Fruit fly (Drosophila melanogaster) whole organism, larva: ENCODE measurements around the gene Bruce.

Source experiments
- noc ChIP-seq: fragments of 200-800 bp; sonication (Bioruptor generic); optimal IDR thresholded peaks from 3 replicates; lab custom pipeline; 2019; ENCODE audit warnings: missing biosample characterization, mild to moderate bottlenecking, missing genetic modification characterization, moderate library complexity

Bruce gene

DNA sequence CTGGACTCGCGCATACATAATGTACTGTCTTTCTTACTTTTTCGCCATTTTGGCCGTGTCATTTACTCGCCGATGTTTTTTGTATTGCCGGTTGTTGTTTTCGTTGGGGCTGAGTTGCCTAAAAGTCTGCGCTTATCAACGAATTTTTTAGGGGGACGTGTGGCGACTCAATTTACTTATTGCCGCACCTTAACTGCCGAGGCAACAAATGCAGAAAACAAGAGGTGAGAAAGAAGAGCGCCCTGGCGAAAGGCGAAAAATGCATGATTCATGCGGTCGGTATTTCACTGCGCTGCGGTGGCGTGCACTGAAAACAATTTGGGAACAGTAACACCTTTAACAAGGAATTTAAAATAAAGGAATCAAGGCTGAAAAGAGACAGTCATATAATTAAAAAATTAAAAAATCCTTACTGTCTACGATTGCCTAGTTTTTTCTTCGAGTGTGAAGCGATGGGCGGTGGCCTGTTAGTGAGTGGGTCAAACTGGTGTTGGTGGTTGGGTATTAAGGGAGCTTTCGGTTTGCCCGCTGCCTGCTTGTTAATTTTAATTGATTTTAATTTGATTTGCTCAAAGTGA lies 62.2 kb downstream of the Bruce start:
- peak; percentile 66 for TF ChIP-seq noc (tag; lab: Kevin White, UChicago)

DNA sequence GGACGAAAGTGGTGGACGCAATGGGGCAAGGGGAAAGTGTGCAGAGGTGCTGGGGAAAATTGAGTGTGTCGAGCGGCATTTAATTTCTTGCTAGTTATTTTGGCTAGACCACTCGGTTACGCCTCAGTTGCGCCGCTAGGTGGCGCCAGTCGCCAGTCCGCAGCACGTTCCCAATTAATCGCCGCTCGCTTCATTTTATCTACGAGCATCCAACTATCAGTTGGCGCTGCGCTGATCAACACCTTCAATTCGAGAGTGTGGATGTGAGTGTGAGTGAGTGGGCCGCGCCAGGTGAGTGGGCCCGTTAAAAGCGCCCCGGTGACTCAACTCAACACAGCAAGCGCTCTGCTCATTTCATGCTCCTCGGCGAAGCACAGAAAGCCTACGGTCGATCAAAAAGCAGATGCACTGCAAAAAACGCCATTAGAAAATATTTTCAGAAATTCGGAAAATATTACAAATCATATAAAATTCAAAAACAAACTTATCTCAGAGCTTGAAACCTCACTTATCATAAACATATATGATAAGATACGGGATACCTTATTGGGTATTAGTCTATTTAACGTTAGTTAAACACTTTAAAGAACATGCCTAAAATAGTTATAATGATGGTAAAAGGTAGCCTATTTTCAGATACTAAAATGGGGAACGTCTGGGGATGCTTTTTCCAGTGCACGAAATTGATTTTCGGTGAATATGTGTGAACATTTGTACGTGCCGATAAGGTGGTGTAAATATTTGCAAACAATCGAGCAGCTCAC lies 62.9 kb downstream of the Bruce start:
- TF ChIP-seq noc (tag; lab: Kevin White, UChicago): peak; percentile 97

DNA sequence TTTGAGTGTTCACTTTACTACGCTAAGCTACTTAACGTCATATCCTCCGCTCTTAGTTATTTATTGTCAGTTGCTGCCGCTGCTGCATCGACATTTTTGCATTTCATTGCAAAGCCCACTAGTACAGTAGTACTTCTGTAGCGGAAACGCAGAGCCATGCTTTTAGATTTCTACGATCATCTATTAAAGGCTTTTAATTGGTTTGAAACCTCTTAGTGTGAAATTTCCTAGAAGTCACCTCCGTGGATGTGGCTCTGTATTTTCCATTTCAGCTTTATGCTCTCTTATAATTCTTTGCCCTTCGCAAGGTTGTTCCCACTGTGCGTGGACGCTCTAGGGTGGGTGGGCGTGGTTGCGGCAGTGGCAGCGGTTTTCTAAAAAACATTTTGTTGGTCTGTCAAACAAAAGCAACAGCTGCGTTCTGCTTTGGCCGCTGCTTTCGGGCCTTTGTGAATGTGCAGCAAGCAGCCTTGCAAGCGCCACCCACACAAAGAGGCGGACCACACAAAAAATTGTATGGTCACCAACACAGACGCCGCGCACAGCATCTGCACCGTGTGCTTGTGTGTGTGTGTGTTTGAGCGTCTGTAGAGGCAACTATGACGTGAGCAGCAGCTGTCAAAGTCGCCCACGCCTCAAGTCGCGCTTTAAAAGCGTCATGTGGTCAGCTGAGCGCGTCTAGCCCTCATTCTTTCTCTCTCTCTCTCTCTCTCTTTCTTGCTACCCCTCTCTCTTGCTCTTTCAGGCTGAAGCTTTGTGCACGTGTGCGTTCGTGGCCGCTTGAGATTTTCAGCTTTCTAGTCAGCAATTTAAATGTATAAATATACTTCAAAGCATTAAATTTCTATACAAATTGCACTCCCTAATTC lies 64.3 kb downstream of the Bruce start:
- no peak for TF ChIP-seq noc (tag; lab: Kevin White, UChicago)

DNA sequence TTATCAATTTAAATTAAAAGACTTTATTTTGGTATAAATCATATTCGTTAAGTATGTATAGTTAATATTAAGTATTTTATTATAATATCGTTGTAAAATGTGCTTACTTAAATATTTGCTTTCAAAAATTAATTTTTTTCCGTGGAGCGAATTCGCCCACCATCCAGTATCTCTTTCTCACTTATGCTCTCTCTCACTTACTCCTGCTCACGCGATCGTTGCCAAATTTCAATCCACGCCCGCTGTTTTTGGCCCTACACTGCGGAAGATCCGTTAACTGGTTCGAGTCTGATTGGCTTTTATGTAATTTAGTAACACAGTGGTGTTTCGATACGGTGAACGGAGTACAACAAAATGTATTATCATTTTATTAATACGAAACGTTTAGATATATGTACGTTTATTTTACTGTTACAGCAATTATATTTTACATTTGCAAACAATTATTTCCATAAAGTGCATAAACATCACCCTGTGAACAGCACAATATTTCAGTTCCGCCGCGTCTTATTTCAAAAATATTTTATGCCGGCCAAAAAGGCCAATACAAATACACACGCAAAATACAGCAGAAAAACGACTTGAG lies 65.5 kb downstream of the Bruce start:
- peak; percentile 91 for TF ChIP-seq noc (tag; lab: Kevin White, UChicago)

DNA sequence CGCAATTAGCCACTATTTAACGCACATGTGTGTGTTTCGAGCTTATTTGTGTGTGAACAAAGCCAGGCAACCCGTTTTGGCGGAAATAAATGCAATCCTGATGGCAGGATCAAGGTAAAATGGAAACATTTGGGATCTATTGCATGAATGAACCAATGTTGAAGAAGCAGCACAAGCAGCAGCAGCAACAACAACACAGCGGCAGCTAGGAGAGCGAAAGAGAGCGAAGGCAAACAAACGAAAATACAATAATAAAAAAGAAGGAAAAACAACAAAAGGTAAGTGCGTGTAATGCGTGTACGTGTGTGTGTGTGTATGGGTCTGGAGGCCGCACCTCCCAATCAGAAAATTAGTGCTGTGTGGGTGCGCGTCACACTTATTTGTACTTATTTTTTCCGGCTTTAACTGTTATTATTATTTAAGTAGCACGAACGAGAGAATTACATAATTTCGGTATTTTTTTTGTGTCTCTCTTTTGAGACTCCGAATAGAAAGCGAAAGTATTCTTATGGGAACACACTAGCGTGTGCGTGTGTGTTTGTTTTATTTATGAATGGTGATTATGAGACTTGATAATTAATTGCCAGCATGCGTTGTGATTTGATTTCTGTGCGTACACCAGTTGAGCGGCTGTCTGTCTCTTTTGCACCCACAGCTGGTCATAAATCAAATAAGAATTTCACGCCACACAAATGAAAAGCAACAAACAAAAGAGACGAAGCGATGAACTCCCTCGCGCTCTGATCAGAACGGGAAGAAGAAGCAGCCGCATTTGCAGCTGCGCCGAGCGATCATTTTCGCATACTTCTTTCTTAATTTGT lies 66.3 kb downstream of the Bruce start:
- no peak for TF ChIP-seq noc (tag; lab: Kevin White, UChicago)

DNA sequence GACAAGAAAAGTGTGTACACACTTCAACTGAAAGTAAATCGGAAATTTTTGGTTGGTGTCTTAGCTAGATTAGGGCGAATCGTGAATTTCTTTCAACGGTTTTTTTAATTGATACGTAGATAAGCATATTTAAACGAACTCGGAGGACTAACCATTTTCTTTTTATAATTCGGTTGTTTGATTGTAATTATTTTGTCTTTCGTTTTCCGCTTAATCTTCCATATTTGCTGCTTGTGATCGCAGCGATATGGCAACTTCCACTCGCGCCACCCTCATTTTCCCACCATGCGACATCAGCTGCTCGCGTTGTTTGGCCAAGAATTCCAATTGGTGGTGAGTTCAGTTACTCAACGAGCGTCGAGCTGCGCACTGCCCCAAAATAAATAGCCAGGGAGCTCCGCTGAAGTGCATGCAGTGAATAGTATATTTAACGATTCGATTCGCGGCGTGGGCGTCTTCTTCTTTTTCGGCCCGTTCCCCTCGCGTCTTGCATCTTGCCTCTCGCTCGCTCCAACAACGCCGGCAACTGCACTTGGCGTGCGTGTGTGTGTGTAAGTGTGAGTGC lies 67.1 kb downstream of the Bruce start, which contains the start of gene Nuak:
Nuak (plus strand) TSS at position 335 of the 565 bp plus-strand sequence.
- TF ChIP-seq noc (tag; lab: Kevin White, UChicago): peak; percentile 74
